Fruit fly (Drosophila melanogaster) whole organism, embryonic: ENCODE results near the gene CG13053.
A peak's percentile ranks its signal among the peaks of the same experiment; 100 is the strongest.

Experiments
- Bgb ChIP-seq: fragments of 200-800 bp; sonication (Bioruptor generic); IDR thresholded peaks from 2 replicates; pipeline ENCODE4 v1.3.6; 2022; ENCODE audit warnings: missing biosample characterization, missing genetic modification characterization; ENCODE audit not compliant: partially characterized antibody
- CG12744 ChIP-seq: fragments of 200-800 bp; sonication (Bioruptor generic); optimal IDR thresholded peaks from 2 replicates; lab custom pipeline; 2016; ENCODE audit warnings: missing biosample characterization, missing genetic modification characterization
- CG12769 ChIP-seq: fragments of 200-800 bp; sonication (Bioruptor generic); optimal IDR thresholded peaks from 2 replicates; lab custom pipeline; 2019; ENCODE audit warnings: missing biosample characterization, mild to moderate bottlenecking, missing genetic modification characterization, moderate library complexity
- CG14050 ChIP-seq: fragments of 200-800 bp; sonication (Bioruptor generic); IDR thresholded peaks from 3 replicates; pipeline ENCODE4 v1.3.6; 2022; ENCODE audit warnings: missing biosample characterization, missing genetic modification characterization
- CG14441 ChIP-seq: fragments of 200-800 bp; sonication (Bioruptor generic); IDR thresholded peaks from 2 replicates; pipeline ENCODE4 v1.3.6; 2022; ENCODE audit warnings: missing biosample characterization, missing genetic modification characterization
- CG15601 ChIP-seq: fragments of 200-800 bp; sonication (Bioruptor generic); optimal IDR thresholded peaks from 3 replicates; lab custom pipeline; 2019; ENCODE audit warnings: missing biosample characterization, mild to moderate bottlenecking, missing genetic modification characterization, moderate library complexity
- CG1602 ChIP-seq: fragments of 200-800 bp; sonication (Bioruptor generic); optimal IDR thresholded peaks from 3 replicates; lab custom pipeline; 2016; ENCODE audit warnings: missing biosample characterization, missing genetic modification characterization
- CG1603 ChIP-seq: fragments of 200-800 bp; sonication (Bioruptor generic); optimal IDR thresholded peaks from 2 replicates; lab custom pipeline; 2019; ENCODE audit warnings: missing biosample characterization, mild to moderate bottlenecking, missing genetic modification characterization, moderate library complexity
- CG16815 ChIP-seq: fragments of 200-800 bp; sonication (Bioruptor generic); optimal IDR thresholded peaks from 3 replicates; lab custom pipeline; 2017; ENCODE audit warnings: missing biosample characterization, mild to moderate bottlenecking, missing genetic modification characterization
- CG16863 ChIP-seq: fragments of 200-800 bp; sonication (Bioruptor generic); optimal IDR thresholded peaks from 3 replicates; lab custom pipeline; 2016; ENCODE audit warnings: missing biosample characterization, missing genetic modification characterization
- CG17186 ChIP-seq: fragments of 200-800 bp; sonication (Bioruptor generic); optimal IDR thresholded peaks from 3 replicates; lab custom pipeline; 2017; ENCODE audit warnings: missing biosample characterization, missing genetic modification reagents, missing genetic modification characterization
- CG17612 ChIP-seq: fragments of 200-800 bp; sonication (Bioruptor generic); IDR thresholded peaks from 2 replicates; pipeline ENCODE4 v1.3.6; 2022; ENCODE audit warnings: missing biosample characterization, missing genetic modification characterization
- CG1792 ChIP-seq: fragments of 200-800 bp; sonication (Bioruptor generic); optimal IDR thresholded peaks from 2 replicates; lab custom pipeline; 2016; ENCODE audit warnings: missing biosample characterization, missing genetic modification characterization
- CG2129 ChIP-seq: fragments of 200-800 bp; sonication (Bioruptor generic); IDR thresholded peaks from 2 replicates; pipeline ENCODE4 v1.3.6; 2022; ENCODE audit warnings: missing biosample characterization, missing genetic modification characterization; ENCODE audit not compliant: partially characterized antibody
- CG2199 ChIP-seq: fragments of 200-800 bp; sonication (Bioruptor generic); IDR thresholded peaks from 3 replicates; pipeline ENCODE4 v1.3.6; 2022; ENCODE audit warnings: missing biosample characterization, missing genetic modification characterization
- CG2202 ChIP-seq: fragments of 200-800 bp; sonication (Bioruptor generic); optimal IDR thresholded peaks from 2 replicates; lab custom pipeline; 2018; ENCODE audit warnings: missing biosample characterization, mild to moderate bottlenecking, missing genetic modification characterization
- CG2712 ChIP-seq: fragments of 200-800 bp; optimal IDR thresholded peaks from 3 replicates; lab custom pipeline; 2019; ENCODE audit warnings: missing biosample characterization, mild to moderate bottlenecking, missing genetic modification characterization, moderate library complexity
- CG33213 ChIP-seq: fragments of 200-800 bp; sonication (Bioruptor generic); optimal IDR thresholded peaks from 3 replicates; lab custom pipeline; 2016; ENCODE audit warnings: missing biosample characterization, missing genetic modification characterization
- CG33557 ChIP-seq: fragments of 200-800 bp; sonication (Bioruptor generic); optimal IDR thresholded peaks from 2 replicates; lab custom pipeline; 2019; ENCODE audit warnings: missing biosample characterization, mild to moderate bottlenecking, missing genetic modification characterization, moderate library complexity
- CG4328 ChIP-seq: fragments of 200-800 bp; sonication (Bioruptor generic); optimal IDR thresholded peaks from 3 replicates; lab custom pipeline; 2017; ENCODE audit warnings: missing biosample characterization, missing genetic modification reagents, missing genetic modification characterization
- CG4404 ChIP-seq: fragments of 200-800 bp; sonication (Bioruptor generic); IDR thresholded peaks from 2 replicates; pipeline ENCODE4 v1.3.6; 2022; ENCODE audit warnings: missing biosample characterization, missing genetic modification characterization
- CG8281 ChIP-seq: fragments of 200-800 bp; sonication (Bioruptor generic); optimal IDR thresholded peaks from 2 replicates; lab custom pipeline; 2018; ENCODE audit warnings: missing biosample characterization, mild to moderate bottlenecking, missing genetic modification characterization, moderate library complexity
- D ChIP-seq, 2 experiments: fragments of 200-800 bp in 1 of 2; fragments of >200 bp in 1 of 2; sonication (Bioruptor generic) in 1 of 2; optimal IDR thresholded peaks; 2 replicates in 1 of 2; 3 replicates in 1 of 2; lab custom pipeline; 2017; ENCODE audit warnings: mild to moderate bottlenecking in 1 of 2, missing biosample characterization in 1 of 2, missing genetic modification characterization in 1 of 2, missing genetic modification reagents in 1 of 2
- D19A ChIP-seq: fragments of 200-800 bp; optimal IDR thresholded peaks from 3 replicates; lab custom pipeline; 2019; ENCODE audit warnings: missing biosample characterization, mild to moderate bottlenecking, missing genetic modification characterization, moderate library complexity
- E2f2 ChIP-seq: fragments of 200-800 bp; sonication (Bioruptor generic); IDR thresholded peaks from 2 replicates; pipeline ENCODE4 v1.3.6; 2022; ENCODE audit warnings: missing biosample characterization, missing genetic modification characterization
- Ets65A ChIP-seq: fragments of 200-800 bp; sonication (Bioruptor generic); peaks from one replicate; lab custom pipeline; 2016; ENCODE audit warnings: missing biosample characterization, missing genetic modification characterization
- Ets97D ChIP-seq: fragments of 200-800 bp; sonication (Bioruptor generic); optimal IDR thresholded peaks from 3 replicates; lab custom pipeline; 2016; ENCODE audit warnings: missing biosample characterization, missing genetic modification characterization
- Fer3 ChIP-seq: fragments of 200-800 bp; sonication (Bioruptor generic); optimal IDR thresholded peaks from 2 replicates; lab custom pipeline; 2018; ENCODE audit warnings: missing biosample characterization, mild to moderate bottlenecking, missing genetic modification characterization, moderate library complexity
- HLH3B ChIP-seq: fragments of 200-800 bp; sonication (Bioruptor generic); IDR thresholded peaks from 2 replicates; pipeline ENCODE4 v1.3.6; 2022; ENCODE audit warnings: missing biosample characterization, missing genetic modification characterization
- HLH4C ChIP-seq: fragments of 200-800 bp; sonication (Bioruptor generic); IDR thresholded peaks from 3 replicates; pipeline ENCODE4 v1.3.6; 2022; ENCODE audit warnings: missing biosample characterization, missing genetic modification characterization; ENCODE audit not compliant: partially characterized antibody
- HmgD ChIP-seq: fragments of 200-800 bp; sonication (Bioruptor generic); optimal IDR thresholded peaks from 3 replicates; lab custom pipeline; 2016; ENCODE audit warnings: missing biosample characterization, missing genetic modification characterization
- Hr3 ChIP-seq: fragments of 200-800 bp; sonication (Bioruptor generic); optimal IDR thresholded peaks from 3 replicates; lab custom pipeline; 2016; ENCODE audit warnings: missing biosample characterization, missing genetic modification characterization
- Hsf ChIP-seq: fragments of 200-800 bp; sonication (Bioruptor generic); optimal IDR thresholded peaks from 3 replicates; lab custom pipeline; 2016; ENCODE audit warnings: missing biosample characterization, missing genetic modification characterization
- Meics ChIP-seq: fragments of 200-800 bp; sonication (Bioruptor generic); optimal IDR thresholded peaks from 2 replicates; lab custom pipeline; 2017; ENCODE audit warnings: missing biosample characterization, mild to moderate bottlenecking, missing genetic modification characterization
- Mes4 ChIP-seq: fragments of 200-800 bp; sonication (Bioruptor generic); optimal IDR thresholded peaks from 2 replicates; lab custom pipeline; 2016; ENCODE audit warnings: missing biosample characterization, missing genetic modification characterization
- Sin3A ChIP-seq: fragments of >200 bp; optimal IDR thresholded peaks from 2 replicates; lab custom pipeline; 2018
- Sry-β ChIP-seq: fragments of 200-800 bp; sonication (Bioruptor generic); optimal IDR thresholded peaks from 2 replicates; lab custom pipeline; 2018; ENCODE audit warnings: missing biosample characterization, mild to moderate bottlenecking, missing genetic modification characterization, moderate library complexity
- bowl ChIP-seq: fragments of 200-800 bp; sonication (Bioruptor generic); IDR thresholded peaks from 2 replicates; pipeline ENCODE4 v1.3.6; 2022; ENCODE audit warnings: missing biosample characterization, missing genetic modification characterization
- crp ChIP-seq, 2 experiments: fragments of 200-800 bp; sonication (Bioruptor generic); optimal IDR thresholded peaks; 2 replicates in 1 of 2; 3 replicates in 1 of 2; lab custom pipeline; 2017; ENCODE audit warnings: missing biosample characterization in 2 of 2, missing genetic modification characterization in 2 of 2, mild to moderate bottlenecking in 1 of 2, moderate library complexity in 1 of 2
- fd64A ChIP-seq: fragments of 200-800 bp; sonication (Bioruptor generic); optimal IDR thresholded peaks from 3 replicates; lab custom pipeline; 2018; ENCODE audit warnings: missing biosample characterization, mild to moderate bottlenecking, missing genetic modification characterization
- fru ChIP-seq: fragments of >200 bp; optimal IDR thresholded peaks from 2 replicates; lab custom pipeline; 2017
- insv ChIP-seq, 2 experiments: fragments of 200-800 bp; sonication (Bioruptor generic); optimal IDR thresholded peaks; 3 replicates each; lab custom pipeline; 2016 to 2018; ENCODE audit warnings: missing biosample characterization in 2 of 2, missing genetic modification characterization in 2 of 2
- jumu ChIP-seq: fragments of 200-800 bp; sonication (Bioruptor generic); optimal IDR thresholded peaks from 3 replicates; lab custom pipeline; 2016; ENCODE audit warnings: missing biosample characterization, missing genetic modification characterization
- lmd ChIP-seq: fragments of 200-800 bp; sonication (Bioruptor generic); IDR thresholded peaks from 2 replicates; pipeline ENCODE4 v1.3.6; 2022; ENCODE audit warnings: missing biosample characterization, missing genetic modification characterization
- nmo ChIP-seq: fragments of 200-800 bp; sonication (Bioruptor generic); optimal IDR thresholded peaks from 2 replicates; lab custom pipeline; 2018; ENCODE audit warnings: missing biosample characterization, mild to moderate bottlenecking, missing genetic modification characterization, moderate library complexity
- sc ChIP-seq, 3 experiments: fragments of >200 bp in 2 of 3; fragments of 200-800 bp in 1 of 3; sonication (Bioruptor generic) in 1 of 3; optimal IDR thresholded peaks; 2 replicates in 2 of 3; 3 replicates in 1 of 3; lab custom pipeline; 2017; ENCODE audit warnings: mild to moderate bottlenecking in 1 of 3, missing biosample characterization in 1 of 3, missing genetic modification characterization in 1 of 3, missing genetic modification reagents in 1 of 3
- sd ChIP-seq: fragments of 200-800 bp; sonication (Bioruptor generic); optimal IDR thresholded peaks from 3 replicates; lab custom pipeline; 2018; ENCODE audit warnings: missing biosample characterization, mild to moderate bottlenecking, missing genetic modification characterization, moderate library complexity
- slou ChIP-seq: fragments of 200-800 bp; sonication (Bioruptor generic); optimal IDR thresholded peaks from 3 replicates; lab custom pipeline; 2016; ENCODE audit warnings: missing biosample characterization, missing genetic modification characterization
- tgo ChIP-seq: fragments of 200-800 bp; sonication (Bioruptor generic); IDR thresholded peaks from 3 replicates; pipeline ENCODE4 v1.3.6; 2022; ENCODE audit warnings: missing biosample characterization, missing genetic modification characterization
- ttk ChIP-seq: fragments of 200-800 bp; sonication (Bioruptor generic); IDR thresholded peaks from 2 replicates; pipeline ENCODE4 v2.1.2; 2022; ENCODE audit warnings: missing biosample characterization, missing genetic modification characterization
- unc-4 ChIP-seq: fragments of 200-800 bp; sonication (Bioruptor generic); IDR thresholded peaks from 2 replicates; pipeline ENCODE4 v1.3.6; 2022; ENCODE audit warnings: missing biosample characterization, missing genetic modification characterization; ENCODE audit not compliant: partially characterized antibody

CG13053 gene

DNA sequence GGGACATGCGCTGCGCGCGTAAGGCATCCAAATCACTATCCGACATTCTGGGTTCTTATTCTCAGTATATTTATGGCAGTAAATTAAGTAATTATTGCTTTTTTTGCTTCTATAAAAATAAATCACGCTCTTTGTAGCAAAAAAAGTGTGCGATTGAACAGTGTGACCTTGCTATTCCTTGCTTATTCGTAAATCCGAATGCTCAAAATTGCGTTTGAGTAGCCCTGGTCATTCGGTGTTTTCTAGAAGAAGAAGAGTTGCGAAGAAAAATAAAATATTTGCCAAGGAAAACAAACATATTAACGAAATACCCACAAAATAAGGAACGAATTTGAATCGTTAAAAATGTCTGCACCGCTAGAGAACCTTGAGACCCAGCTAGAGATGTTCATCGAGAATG is 27.7 kb downstream of the CG13053 start, which contains the start of the genes PDCD-5 and MED10 (continued):
- TF ChIP-seq D19A (tag; lab: Kevin White, UChicago): no peak
- no peak for TF ChIP-seq HLH4C (GFP tag; lab: Robert Waterston, UW)
- no peak for TF ChIP-seq CG12769 (tag; lab: Kevin White, UChicago)
- no peak for TF ChIP-seq unc-4 (GFP tag; lab: Robert Waterston, UW)
- no peak for TF ChIP-seq Sry-β (GFP tag; lab: Kevin White, UChicago)
- TF ChIP-seq Meics (GFP tag; lab: Kevin White, UChicago): no peak
- TF ChIP-seq fd64A (GFP tag; lab: Kevin White, UChicago): no peak
- TF ChIP-seq CG2199 (GFP tag; lab: Robert Waterston, UW): no peak
- TF ChIP-seq Fer3: no peak
- TF ChIP-seq CG1603: peak; percentile 83
- no peak for TF ChIP-seq CG2129 (GFP tag; lab: Robert Waterston, UW)
- TF ChIP-seq bowl (GFP tag; lab: Robert Waterston, UW): no peak
- TF ChIP-seq CG2202: no peak
- peak; percentile 72 for TF ChIP-seq Sin3A
- no peak for TF ChIP-seq Ets65A (GFP tag; lab: Kevin White, UChicago)
- no peak for TF ChIP-seq insv (GFP tag; optimal IDR thresholded peaks at IDR 0.05; lab: Kevin White, UChicago)
- no peak for TF ChIP-seq D (optimal IDR thresholded peaks at IDR 0.05; lab: Kevin White, UChicago)
- TF ChIP-seq D (GFP tag; optimal IDR thresholded peaks at IDR 0.05; lab: Kevin White, UChicago): no peak
- no peak for TF ChIP-seq lmd
- peak; percentile 16 for TF ChIP-seq CG33213 (GFP tag; lab: Kevin White, UChicago)
- no peak for TF ChIP-seq Mes4 (GFP tag; lab: Kevin White, UChicago)
- peak; percentile 62 for TF ChIP-seq CG17186 (GFP tag; lab: Kevin White, UChicago)
- TF ChIP-seq CG8281 (tag; lab: Kevin White, UChicago): no peak
- TF ChIP-seq E2f2 (GFP tag; lab: Robert Waterston, UW): no peak; the same call in 1 of the 2 replicates
- TF ChIP-seq sd (tag; lab: Kevin White, UChicago): no peak
- TF ChIP-seq CG33557 (GFP tag; lab: Kevin White, UChicago): no peak
- TF ChIP-seq CG16863 (GFP tag; lab: Kevin White, UChicago): no peak
- no peak for TF ChIP-seq CG1792
- no peak for TF ChIP-seq CG2712 (tag; lab: Kevin White, UChicago)
- no peak for TF ChIP-seq CG14050 (GFP tag; lab: Robert Waterston, UW)
- no peak for TF ChIP-seq jumu (GFP tag; lab: Kevin White, UChicago)
- TF ChIP-seq HLH3B (GFP tag; lab: Robert Waterston, UW): no peak
- peak; percentile 24 for TF ChIP-seq Hsf
- TF ChIP-seq CG14441 (GFP tag; lab: Robert Waterston, UW): no peak
- no peak for TF ChIP-seq CG4328 (GFP tag; lab: Kevin White, UChicago)
- TF ChIP-seq CG15601 (tag; lab: Kevin White, UChicago): no peak
- TF ChIP-seq Bgb (GFP tag; lab: Robert Waterston, UW): peak; percentile 28; the same call in 1 of the 2 replicates
- no peak for TF ChIP-seq fru
- TF ChIP-seq CG16815 (GFP tag; lab: Kevin White, UChicago): no peak
- TF ChIP-seq HmgD (GFP tag; lab: Kevin White, UChicago): peak; percentile 35
- TF ChIP-seq CG1602 (GFP tag; lab: Kevin White, UChicago): no peak
- TF ChIP-seq nmo (GFP tag; lab: Kevin White, UChicago): peak; percentile 70
- no peak for TF ChIP-seq sc (optimal IDR thresholded peaks at IDR 0.05; lab: Kevin White, UChicago)
- TF ChIP-seq sc (GFP tag; optimal IDR thresholded peaks at IDR 0.05; lab: Kevin White, UChicago): no peak
- TF ChIP-seq ttk: no peak
- no peak for TF ChIP-seq tgo
- peak in 1 of 2 experiments; percentile 72 for TF ChIP-seq crp (GFP tag; optimal IDR thresholded peaks at IDR 0.05; lab: Kevin White, UChicago)
- TF ChIP-seq Hr3 (GFP tag; lab: Kevin White, UChicago): no peak
- no peak for TF ChIP-seq CG17612 (GFP tag; lab: Robert Waterston, UW)
- no peak for TF ChIP-seq CG4404 (GFP tag; lab: Robert Waterston, UW)
- no peak for TF ChIP-seq CG12744 (GFP tag; lab: Kevin White, UChicago)
- no peak for TF ChIP-seq slou (GFP tag; lab: Kevin White, UChicago)
- peak; percentile 82 for TF ChIP-seq Ets97D (GFP tag; lab: Kevin White, UChicago)
